Worm (Caenorhabditis elegans) whole organism, mixed stage, embryonic: ENCODE measurements around the gene R09F10.1.
A peak's percentile ranks its signal among the peaks of the same experiment; 100 is the strongest.

Experiments used
- bed-3 ChIP-seq: fragments of 200-800 bp; sonication (Bioruptor generic); optimal IDR thresholded peaks from 3 replicates; lab custom pipeline; 2018; ENCODE audit warnings: mild to moderate bottlenecking, missing genetic modification characterization, moderate library complexity, missing compliant biosample characterization
- ceh-39 ChIP-seq: fragments of 150-350 bp; optimal IDR thresholded peaks from 2 replicates; lab custom pipeline; 2014; ENCODE audit warnings: missing biosample characterization, missing genetic modification characterization
- ceh-43 ChIP-seq: fragments of 200-800 bp; sonication (Bioruptor generic); optimal IDR thresholded peaks from 2 replicates; lab custom pipeline; 2018; ENCODE audit warnings: mild to moderate bottlenecking, missing genetic modification characterization, moderate library complexity, missing compliant biosample characterization
- ces-1 ChIP-seq: fragments of 150-350 bp; optimal IDR thresholded peaks from 2 replicates; lab custom pipeline; 2014; ENCODE audit warnings: missing biosample characterization, missing genetic modification reagents, missing genetic modification characterization
- drap-1 ChIP-seq: fragments of 200-800 bp; sonication (Bioruptor generic); optimal IDR thresholded peaks from 3 replicates; lab custom pipeline; 2018; ENCODE audit warnings: mild to moderate bottlenecking, missing genetic modification characterization, missing compliant biosample characterization
- ham-2 ChIP-seq: fragments of 200-800 bp; sonication (Bioruptor generic); optimal IDR thresholded peaks from 2 replicates; lab custom pipeline; 2018; ENCODE audit warnings: mild to moderate bottlenecking, missing genetic modification characterization, missing compliant biosample characterization
- hlh-1 ChIP-seq: fragments of 150-350 bp; optimal IDR thresholded peaks from 2 replicates; lab custom pipeline; 2014; ENCODE audit warnings: missing biosample characterization, missing genetic modification reagents, missing genetic modification characterization
- lin-13 ChIP-seq: fragments of 150-350 bp; optimal IDR thresholded peaks from 2 replicates; lab custom pipeline; 2014; ENCODE audit warnings: missing biosample characterization, missing genetic modification characterization
- lin-32 ChIP-seq: fragments of 200-800 bp; sonication (Bioruptor generic); optimal IDR thresholded peaks from 2 replicates; lab custom pipeline; 2018; ENCODE audit warnings: mild to moderate bottlenecking, missing genetic modification characterization, missing compliant biosample characterization
- lsy-2 ChIP-seq: fragments of 150-350 bp; optimal IDR thresholded peaks from 2 replicates; lab custom pipeline; 2014; ENCODE audit warnings: missing biosample characterization, missing genetic modification characterization
- mab-5 ChIP-seq: fragments of 150-350 bp; optimal IDR thresholded peaks from 2 replicates; lab custom pipeline; 2014; ENCODE audit warnings: missing biosample characterization, missing genetic modification characterization
- mep-1 ChIP-seq: fragments of 150-350 bp; optimal IDR thresholded peaks from 2 replicates; lab custom pipeline; 2017; ENCODE audit warnings: missing biosample characterization, missing genetic modification reagents, missing genetic modification characterization, inconsistent platforms
- mls-2 ChIP-seq: sonication (generic microtip); optimal IDR thresholded peaks from 2 replicates; lab custom pipeline; 2016; ENCODE audit warnings: mild to moderate bottlenecking, missing genetic modification characterization, moderate library complexity, missing compliant biosample characterization
- nhr-12 ChIP-seq: fragments of 150-350 bp; optimal IDR thresholded peaks from 2 replicates; lab custom pipeline; 2014; ENCODE audit warnings: missing biosample characterization, missing genetic modification characterization
- nhr-2 ChIP-seq: fragments of 150-350 bp; optimal IDR thresholded peaks from 2 replicates; lab custom pipeline; 2014; ENCODE audit warnings: missing biosample characterization, missing genetic modification characterization
- nhr-237 ChIP-seq: fragments of 150-350 bp; optimal IDR thresholded peaks from 2 replicates; lab custom pipeline; 2014; ENCODE audit warnings: missing biosample characterization, missing genetic modification characterization
- nhr-28 ChIP-seq: fragments of 150-350 bp; optimal IDR thresholded peaks from 2 replicates; lab custom pipeline; 2014; ENCODE audit warnings: missing biosample characterization, missing genetic modification characterization
- nhr-76 ChIP-seq: sonication (generic microtip); optimal IDR thresholded peaks from 2 replicates; lab custom pipeline; 2017; ENCODE audit warnings: missing biosample characterization, missing genetic modification characterization
- pha-4 ChIP-seq: fragments of 150-350 bp; optimal IDR thresholded peaks from 2 replicates; lab custom pipeline; 2018; ENCODE audit warnings: missing biosample characterization, missing genetic modification reagents, missing genetic modification characterization
- sem-2 ChIP-seq: fragments of 200-800 bp; sonication (Bioruptor generic); optimal IDR thresholded peaks from 2 replicates; lab custom pipeline; 2018; ENCODE audit warnings: mild to moderate bottlenecking, missing genetic modification characterization, missing compliant biosample characterization
- sptf-1 ChIP-seq: sonication (generic microtip); optimal IDR thresholded peaks from 2 replicates; lab custom pipeline; 2017; ENCODE audit warnings: mild to moderate bottlenecking, missing genetic modification characterization, moderate library complexity, missing compliant biosample characterization
- tbx-8 ChIP-seq: fragments of 200-800 bp; sonication (Bioruptor generic); optimal IDR thresholded peaks from 2 replicates; lab custom pipeline; 2018; ENCODE audit warnings: mild to moderate bottlenecking, missing genetic modification characterization, moderate library complexity, missing compliant biosample characterization
- unc-120 ChIP-seq: sonication (generic microtip); optimal IDR thresholded peaks from 2 replicates; lab custom pipeline; 2017; ENCODE audit warnings: missing genetic modification characterization, missing compliant biosample characterization; ENCODE audit not compliant: poor library complexity, severe bottlenecking
- unc-39 ChIP-seq: fragments of 150-350 bp; optimal IDR thresholded peaks from 2 replicates; lab custom pipeline; 2014; ENCODE audit warnings: missing biosample characterization, missing genetic modification characterization
- unc-62 ChIP-seq: fragments of 150-350 bp; optimal IDR thresholded peaks from 2 replicates; lab custom pipeline; 2014; ENCODE audit warnings: missing biosample characterization, missing genetic modification reagents, missing genetic modification characterization
- zip-8 ChIP-seq: fragments of 150-350 bp; optimal IDR thresholded peaks from 2 replicates; lab custom pipeline; 2014; ENCODE audit warnings: missing biosample characterization, missing genetic modification characterization

The R09F10.1 gene

ce11 chrX:8368210-8368609 is 44.8 kb downstream of the R09F10.1 start (continued):
- TF ChIP-seq nhr-12 (tag; lab: Kevin White, UChicago): no peak
- no peak for TF ChIP-seq lin-32
- no peak for TF ChIP-seq zip-8 (tag; lab: Kevin White, UChicago)
- TF ChIP-seq unc-62: no peak
- TF ChIP-seq tbx-8 (GFP tag; lab: Kevin White, UChicago): no peak
- peak; percentile 62 for TF ChIP-seq sptf-1 (tag; lab: Kevin White, UChicago)
- peak; percentile 22 for TF ChIP-seq drap-1 (GFP tag; lab: Kevin White, UChicago)
- TF ChIP-seq sem-2 (GFP tag; lab: Kevin White, UChicago): no peak
- TF ChIP-seq nhr-28: no peak
- no peak for TF ChIP-seq ham-2
- TF ChIP-seq pha-4 (tag; lab: Kevin White, UChicago): peak; percentile 69
- no peak for TF ChIP-seq nhr-2 (tag; lab: Kevin White, UChicago)

DNA sequence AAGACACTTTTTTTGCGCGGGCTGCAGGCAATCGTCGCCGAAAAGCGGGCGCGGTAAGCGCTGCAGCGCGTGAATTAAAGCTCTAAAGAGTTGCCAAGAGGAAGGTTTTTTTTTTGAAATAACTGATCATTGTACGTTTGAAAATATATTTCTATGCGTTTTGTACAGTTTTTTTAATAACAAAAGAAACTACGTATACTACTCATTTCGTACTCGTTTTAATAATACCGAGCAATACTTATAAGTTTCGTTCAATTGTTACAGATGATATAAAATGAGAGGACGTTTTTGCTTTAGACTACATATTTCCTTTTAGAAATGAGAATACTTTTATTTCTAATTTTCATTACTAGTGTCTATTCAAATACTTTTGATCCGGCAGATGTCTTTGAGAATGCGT is 48.5 kb downstream of the R09F10.1 start, which contains the start of gene nep-15:
Gene nep-15 (plus strand): TSS at position 301 of the 400 bp plus-strand sequence.
- no peak for TF ChIP-seq hlh-1 (tag; lab: Kevin White, UChicago)
- no peak for TF ChIP-seq nhr-76 (tag; lab: Kevin White, UChicago)
- no peak for TF ChIP-seq lsy-2
- TF ChIP-seq nhr-2 (tag; lab: Kevin White, UChicago): no peak
- no peak for TF ChIP-seq lin-13 (tag; lab: Kevin White, UChicago)
- no peak for TF ChIP-seq mls-2 (tag; lab: Kevin White, UChicago)
- TF ChIP-seq tbx-8 (GFP tag; lab: Kevin White, UChicago): no peak
- no peak for TF ChIP-seq ceh-39 (tag; lab: Kevin White, UChicago)
- TF ChIP-seq mab-5 (tag; lab: Kevin White, UChicago): no peak
- TF ChIP-seq bed-3 (GFP tag; lab: Kevin White, UChicago): no peak
- no peak for TF ChIP-seq ces-1 (GFP tag; lab: Kevin White, UChicago)
- TF ChIP-seq unc-39 (tag; lab: Kevin White, UChicago): no peak
- no peak for TF ChIP-seq unc-120 (tag; lab: Kevin White, UChicago)
- no peak for TF ChIP-seq nhr-237 (tag; lab: Kevin White, UChicago)
- no peak for TF ChIP-seq ceh-43 (GFP tag; lab: Kevin White, UChicago)
- no peak for TF ChIP-seq mep-1
- TF ChIP-seq drap-1 (GFP tag; lab: Kevin White, UChicago): no peak
